Fruit fly (Drosophila melanogaster) S2 (cell line): ENCODE data around the gene Coprox.

Experiments used
- CG8478 ChIP-seq: fragments of >200 bp; optimal IDR thresholded peaks from 2 replicates; lab custom pipeline; 2018
- CTCF ChIP-seq, 2 experiments: fragments of >200 bp; optimal IDR thresholded peaks; 2 replicates each; lab custom pipeline; 2018

dm6 chr2L:6931821-6932220, 32.4 kb upstream of the Coprox start, which contains the start of gene CG43232:
- no peak for TF ChIP-seq CG8478 (lab: Kevin White, UChicago)
- no peak for TF ChIP-seq CTCF (optimal IDR thresholded peaks at IDR 0.05; lab: Kevin White, UChicago)
